Fruit fly (Drosophila melanogaster) whole organism, wandering third instar larva: Measurements from ENCODE around the gene CG31798.

Experiments used
- Dfd ChIP-seq: fragments of >200 bp; optimal IDR thresholded peaks from 2 replicates; lab custom pipeline; 2017; ENCODE audit warnings: missing biosample characterization, missing genetic modification characterization
- Hr78 ChIP-seq: fragments of >200 bp; optimal IDR thresholded peaks from 2 replicates; lab custom pipeline; 2017; ENCODE audit warnings: missing biosample characterization, missing genetic modification characterization
- dsf ChIP-seq: sonication (Bioruptor generic); optimal IDR thresholded peaks from 2 replicates; lab custom pipeline; 2016; ENCODE audit warnings: missing biosample characterization, missing genetic modification characterization, borderline replicate concordance
- usp ChIP-seq: fragments of >200 bp; optimal IDR thresholded peaks from 2 replicates; lab custom pipeline; 2017; ENCODE audit warnings: missing biosample characterization, missing genetic modification characterization

dm6 chr2L:19364622-19365021 is 29.3 kb upstream of the CG31798 start:
- TF ChIP-seq dsf (no peak), usp (GFP tag; lab: Kevin White, UChicago) (no peak), Dfd (GFP tag; lab: Kevin White, UChicago) (no peak), Hr78 (GFP tag; lab: Kevin White, UChicago) (no peak)
